Worm (Caenorhabditis elegans): ENCODE measurements around the gene tba-4.

The tba-4 gene

ce11 chrII:10873631-10874030, 44.9 kb upstream of the tba-4 start, which contains the start of gene orc-2:
Gene orc-2, plus strand, starts transcription at chrII:10873931.
- TF ChIP-seq ceh-39 (tag; optimal IDR thresholded peaks at IDR 0.05): no peak

- no peak for TF ChIP-seq nhr-2 (tag; optimal IDR thresholded peaks at IDR 0.05)
- no peak for TF ChIP-seq nhr-28 (tag; optimal IDR thresholded peaks at IDR 0.05)
- TF ChIP-seq ceh-83 (GFP tag; optimal IDR thresholded peaks at IDR 0.05): no peak
- TF ChIP-seq blmp-1 (tag; optimal IDR thresholded peaks at IDR 0.05): no peak
- no peak for TF ChIP-seq lsy-2 (tag; optimal IDR thresholded peaks at IDR 0.05)
- TF ChIP-seq ztf-11 (tag; optimal IDR thresholded peaks at IDR 0.05): no peak
- TF ChIP-seq tbx-8 (GFP tag; optimal IDR thresholded peaks at IDR 0.05): no peak
Observed at ce11 chrII:10880625-10881024, 37.9 kb upstream of the tba-4 start, which contains the start of gene lurp-1. Gene lurp-1, plus strand, starts transcription at chrII:10880925.

ce11 chrII:10884396-10884795, 34.1 kb upstream of the tba-4 start, which contains the start of gene egg-3:
Gene egg-3, minus strand, starts transcription at chrII:10884441.
- TF ChIP-seq lin-13 (tag; optimal IDR thresholded peaks at IDR 0.05): no peak
- no peak for TF ChIP-seq nhr-28 (tag; optimal IDR thresholded peaks at IDR 0.05)
- TF ChIP-seq nhr-2 (tag; optimal IDR thresholded peaks at IDR 0.05): no peak
- TF ChIP-seq elt-1 (tag; optimal IDR thresholded peaks at IDR 0.05; ENCODE audit: borderline replicate concordance, insufficient read depth): no peak
- no peak for TF ChIP-seq flh-1 (GFP tag; optimal IDR thresholded peaks at IDR 0.05)
- TF ChIP-seq nhr-237 (tag; optimal IDR thresholded peaks at IDR 0.05): no peak
- TF ChIP-seq M03D4.4 (tag; optimal IDR thresholded peaks at IDR 0.05): no peak
- TF ChIP-seq drap-1 (GFP tag; optimal IDR thresholded peaks at IDR 0.05): no peak
- TF ChIP-seq sptf-1 (tag; optimal IDR thresholded peaks at IDR 0.05): no peak

- TF ChIP-seq nhr-237 (tag; optimal IDR thresholded peaks at IDR 0.05): no peak
- TF ChIP-seq mls-2 (tag; optimal IDR thresholded peaks at IDR 0.05): no peak
- TF ChIP-seq sem-2 (GFP tag; optimal IDR thresholded peaks at IDR 0.05): no peak
- TF ChIP-seq elt-1 (tag; optimal IDR thresholded peaks at IDR 0.05; ENCODE audit: borderline replicate concordance, insufficient read depth): no peak
Observed at ce11 chrII:10885250-10885649, 33.3 kb upstream of the tba-4 start.

ce11 chrII:10885868-10886514, 32.5 kb upstream of the tba-4 start, which contains the start of gene F44F4.3:
Gene F44F4.3, minus strand, starts transcription at chrII:10885918.
- TF ChIP-seq lin-13 (tag; optimal IDR thresholded peaks at IDR 0.05): no peak

ce11 chrII:10887097-10887496, 31.4 kb upstream of the tba-4 start:
- no peak for TF ChIP-seq unc-120 (tag; optimal IDR thresholded peaks at IDR 0.05; ENCODE audit: poor library complexity, severe bottlenecking)
- no peak for TF ChIP-seq ceh-83 (GFP tag; optimal IDR thresholded peaks at IDR 0.05)

ce11 chrII:10888979-10889378, 29.5 kb upstream of the tba-4 start, which contains the start of gene ptr-8:
Gene ptr-8, plus strand, starts transcription at chrII:10889279.
- TF ChIP-seq elt-3 (tag; optimal IDR thresholded peaks at IDR 0.05): no peak
- TF ChIP-seq nhr-12 (tag; optimal IDR thresholded peaks at IDR 0.05): no peak
- TF ChIP-seq nhr-237 (tag; optimal IDR thresholded peaks at IDR 0.05): no peak
- TF ChIP-seq unc-39 (tag; optimal IDR thresholded peaks at IDR 0.05): no peak
- no peak for TF ChIP-seq ceh-39 (tag; optimal IDR thresholded peaks at IDR 0.05)

- TF ChIP-seq nhr-2 (tag; optimal IDR thresholded peaks at IDR 0.05) (no peak), ceh-43 (GFP tag; optimal IDR thresholded peaks at IDR 0.05) (no peak), lsy-2 (tag; optimal IDR thresholded peaks at IDR 0.05) (no peak), cnd-1 (tag; optimal IDR thresholded peaks at IDR 0.05) (no peak)
Observed at ce11 chrII:10894996-10895395, 23.5 kb upstream of the tba-4 start, which contains the start of gene sra-10. Gene sra-10, minus strand, starts transcription at chrII:10895096.

ce11 chrII:10895959-10896358, 22.5 kb upstream of the tba-4 start:
- no peak for TF ChIP-seq blmp-1 (tag; optimal IDR thresholded peaks at IDR 0.05)
- TF ChIP-seq hlh-1 (tag; optimal IDR thresholded peaks at IDR 0.05): no peak
- no peak for TF ChIP-seq mab-5 (tag; optimal IDR thresholded peaks at IDR 0.05)
- no peak for TF ChIP-seq lin-13 (tag; optimal IDR thresholded peaks at IDR 0.05)
- no peak for TF ChIP-seq lsy-2 (tag; optimal IDR thresholded peaks at IDR 0.05)
- TF ChIP-seq M03D4.4 (tag; optimal IDR thresholded peaks at IDR 0.05): no peak
- no peak for TF ChIP-seq unc-62 (GFP tag; optimal IDR thresholded peaks at IDR 0.05)
- no peak for TF ChIP-seq mep-1 (tag; optimal IDR thresholded peaks at IDR 0.05)
- TF ChIP-seq ham-2 (GFP tag; optimal IDR thresholded peaks at IDR 0.05): no peak
- no peak for TF ChIP-seq nhr-28 (tag; optimal IDR thresholded peaks at IDR 0.05)
